Worm (Caenorhabditis elegans) whole organism, L3 larva: ENCODE data around the gene R10E11.9.

Source experiments
- aly-2 ChIP-seq: fragments of 150-350 bp; optimal IDR thresholded peaks from 2 replicates; lab custom pipeline; 2014; ENCODE audit warnings: missing biosample characterization, missing genetic modification characterization
- ama-1 ChIP-seq: fragments of 150-350 bp; optimal IDR thresholded peaks from 2 replicates; lab custom pipeline; 2018
- ceh-28 ChIP-seq: fragments of 150-350 bp; optimal IDR thresholded peaks from 2 replicates; lab custom pipeline; 2014; ENCODE audit warnings: missing biosample characterization, missing genetic modification reagents, missing genetic modification characterization
- daf-12 ChIP-seq: fragments of 150-350 bp; optimal IDR thresholded peaks from 2 replicates; lab custom pipeline; 2014; ENCODE audit warnings: missing biosample characterization, missing genetic modification reagents, missing genetic modification characterization
- egl-27 ChIP-seq: sonication (generic microtip); optimal IDR thresholded peaks from 4 replicates; lab custom pipeline; 2017; ENCODE audit warnings: missing biosample characterization, missing genetic modification reagents, missing genetic modification characterization
- elt-1 ChIP-seq: fragments of 150-350 bp; optimal IDR thresholded peaks from 2 replicates; lab custom pipeline; 2014; ENCODE audit warnings: missing biosample characterization, missing genetic modification characterization
- jun-1 ChIP-seq: fragments of 150-350 bp; optimal IDR thresholded peaks from 2 replicates; lab custom pipeline; 2014; ENCODE audit warnings: missing biosample characterization, missing genetic modification reagents, missing genetic modification characterization
- lin-39 ChIP-seq: fragments of 150-350 bp; optimal IDR thresholded peaks from 2 replicates; lab custom pipeline; 2018; ENCODE audit warnings: missing biosample characterization, missing genetic modification reagents, missing genetic modification characterization
- nhr-67 ChIP-seq: fragments of 150-350 bp; optimal IDR thresholded peaks from 2 replicates; lab custom pipeline; 2014; ENCODE audit warnings: missing biosample characterization, missing genetic modification characterization
- pha-4 ChIP-seq: fragments of 150-350 bp; optimal IDR thresholded peaks from 2 replicates; lab custom pipeline; 2014; ENCODE audit warnings: missing biosample characterization, missing genetic modification reagents, missing genetic modification characterization
- unc-62 ChIP-seq: fragments of 150-350 bp; sonication (generic microtip); optimal IDR thresholded peaks from 4 replicates; lab custom pipeline; 2014; ENCODE audit warnings: missing biosample characterization, missing genetic modification reagents, missing genetic modification characterization

DNA sequence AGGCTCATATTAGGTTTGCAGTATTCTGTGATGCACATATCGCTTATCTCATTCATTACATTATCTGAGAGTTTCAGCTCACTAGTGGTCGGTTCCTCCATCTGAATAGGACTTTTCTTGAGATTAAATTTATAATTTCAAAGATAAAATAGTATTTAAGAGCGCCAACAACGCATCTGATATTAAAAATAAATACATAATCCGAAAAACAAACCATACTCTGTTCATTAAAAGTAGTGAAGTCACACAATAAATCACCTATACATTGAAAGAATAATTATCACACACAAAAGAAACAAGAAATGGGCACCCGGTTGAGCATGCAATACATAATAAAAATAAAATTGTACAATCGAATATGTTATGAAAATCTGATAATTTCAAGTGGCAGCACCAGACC lies 36.0 kb downstream of the R10E11.9 start, which contains the start of gene vps-53:
- no peak for TF ChIP-seq lin-39 (tag; lab: Kevin White, UChicago)
- no peak for TF ChIP-seq nhr-67
- TF ChIP-seq ceh-28 = no peak
- TF ChIP-seq unc-62 = no peak
- no peak for TF ChIP-seq elt-1 (tag; lab: Kevin White, UChicago)
- TF ChIP-seq egl-27 (tag; lab: Kevin White, UChicago) = no peak
- no peak for TF ChIP-seq ama-1
- TF ChIP-seq aly-2 (tag; lab: Kevin White, UChicago) = no peak
- no peak for TF ChIP-seq jun-1 (tag; lab: Kevin White, UChicago)
- TF ChIP-seq pha-4 = no peak
- no peak for TF ChIP-seq daf-12 (tag; lab: Kevin White, UChicago)
